Worm (Caenorhabditis elegans) whole organism, young adult: ENCODE results near the gene C27D8.1.

Source experiments
- B0019.2 ChIP-seq: fragments of 200-800 bp; sonication (Bioruptor generic); conservative IDR thresholded peaks from 2 replicates; pipeline ENCODE4 v1.3.6; 2022; ENCODE audit warnings: missing genetic modification reagents, missing genetic modification characterization, missing compliant biosample characterization
- B0035.1 ChIP-seq: sonication (generic microtip); optimal IDR thresholded peaks from 2 replicates; lab custom pipeline; 2016; ENCODE audit warnings: missing genetic modification characterization, mild to moderate bottlenecking, missing compliant biosample characterization, missing genotype, missing genetic modification reagents
- B0261.1 ChIP-seq: sonication (generic microtip); optimal IDR thresholded peaks from 2 replicates; lab custom pipeline; 2016; ENCODE audit warnings: mild to moderate bottlenecking, missing genetic modification characterization, moderate library complexity, missing compliant biosample characterization
- C17E4.6 ChIP-seq: fragments of 200-800 bp; sonication (Bioruptor generic); IDR thresholded peaks from 2 replicates; pipeline ENCODE4 v1.3.6; 2022; ENCODE audit warnings: missing genetic modification reagents, missing genetic modification characterization, missing compliant biosample characterization
- D2030.7 ChIP-seq: fragments of 200-800 bp; sonication (Bioruptor generic); IDR thresholded peaks from 2 replicates; pipeline ENCODE4 v1.3.6; 2022; ENCODE audit warnings: missing genetic modification reagents, missing genetic modification characterization, missing compliant biosample characterization
- F52B5.7 ChIP-seq: sonication (generic microtip); optimal IDR thresholded peaks from 2 replicates; lab custom pipeline; 2016; ENCODE audit warnings: mild to moderate bottlenecking, missing genetic modification characterization, missing compliant biosample characterization
- K11D2.4 ChIP-seq: fragments of 200-800 bp; sonication (Bioruptor generic); IDR thresholded peaks from 2 replicates; pipeline ENCODE4 v1.3.6; 2022; ENCODE audit warnings: missing genetic modification reagents, missing genetic modification characterization, missing compliant biosample characterization
- K12H6.12 ChIP-seq: fragments of 200-800 bp; sonication (Bioruptor generic); optimal IDR thresholded peaks from 2 replicates; lab custom pipeline; 2018; ENCODE audit warnings: mild to moderate bottlenecking, missing genetic modification characterization, missing compliant biosample characterization
- aptf-2 ChIP-seq: fragments of 200-800 bp; sonication (Bioruptor generic); conservative IDR thresholded peaks from 2 replicates; pipeline ENCODE4 v1.3.6; 2022; ENCODE audit warnings: missing genetic modification reagents, missing genetic modification characterization, missing compliant biosample characterization
- attf-6 ChIP-seq: fragments of 200-800 bp; sonication (Bioruptor generic); IDR thresholded peaks from 2 replicates; pipeline ENCODE4 v1.3.6; 2022; ENCODE audit warnings: missing genetic modification reagents, missing genetic modification characterization, missing compliant biosample characterization
- cebp-1 ChIP-seq, 2 experiments: fragments of 200-800 bp in 1 of 2; sonication (Bioruptor generic) in 1 of 2; sonication (generic microtip) in 1 of 2; IDR thresholded peaks in 1 of 2; optimal IDR thresholded peaks in 1 of 2; 2 replicates each; pipeline versions ENCODE4 v1.3.6 to Lab custom; 2017 to 2022; ENCODE audit warnings: missing compliant biosample characterization in 2 of 2, missing genetic modification characterization in 2 of 2, mild to moderate bottlenecking in 1 of 2, missing genetic modification reagents in 1 of 2, moderate library complexity in 1 of 2
- cebp-2 ChIP-seq: fragments of 200-800 bp; sonication (Bioruptor generic); IDR thresholded peaks from 2 replicates; pipeline ENCODE4 v1.3.6; 2022; ENCODE audit warnings: missing genetic modification characterization, missing compliant biosample characterization
- ceh-100 ChIP-seq: fragments of 200-800 bp; sonication (Bioruptor generic); IDR thresholded peaks from 2 replicates; pipeline ENCODE4 v1.3.6; 2022; ENCODE audit warnings: missing genetic modification reagents, missing genetic modification characterization, missing compliant biosample characterization
- ceh-79 ChIP-seq: sonication (generic microtip); optimal IDR thresholded peaks from 2 replicates; lab custom pipeline; 2017; ENCODE audit warnings: mild to moderate bottlenecking, missing genetic modification characterization, missing compliant biosample characterization
- chd-7 ChIP-seq: sonication (generic microtip); optimal IDR thresholded peaks from 2 replicates; lab custom pipeline; 2016; ENCODE audit warnings: mild to moderate bottlenecking, missing genetic modification characterization, moderate library complexity, missing compliant biosample characterization
- die-1 ChIP-seq: sonication (generic microtip); optimal IDR thresholded peaks from 2 replicates; lab custom pipeline; 2016; ENCODE audit warnings: missing genotype, mild to moderate bottlenecking, missing genetic modification characterization, missing compliant biosample characterization
- dox-1 ChIP-seq: fragments of 200-800 bp; sonication (Bioruptor generic); IDR thresholded peaks from 2 replicates; pipeline ENCODE4 v1.3.6; 2022; ENCODE audit warnings: missing genetic modification reagents, missing genetic modification characterization, missing compliant biosample characterization
- egl-18 ChIP-seq: fragments of 200-800 bp; sonication (Bioruptor generic); IDR thresholded peaks from 2 replicates; pipeline ENCODE4 v1.3.6; 2022; ENCODE audit warnings: missing genetic modification reagents, missing genetic modification characterization, missing compliant biosample characterization
- egl-44 ChIP-seq: fragments of 200-800 bp; sonication (Bioruptor generic); IDR thresholded peaks from 2 replicates; pipeline ENCODE4 v1.3.6; 2022; ENCODE audit warnings: missing genetic modification reagents, missing genetic modification characterization, missing compliant biosample characterization
- fkh-3 ChIP-seq: sonication (generic microtip); optimal IDR thresholded peaks from 2 replicates; lab custom pipeline; 2016; ENCODE audit warnings: mild to moderate bottlenecking, missing genetic modification characterization, missing compliant biosample characterization
- gei-17 ChIP-seq: fragments of 200-800 bp; sonication (Bioruptor generic); optimal IDR thresholded peaks from 2 replicates; lab custom pipeline; 2018; ENCODE audit warnings: mild to moderate bottlenecking, missing genetic modification characterization, missing compliant biosample characterization
- hlh-26 ChIP-seq: fragments of 200-800 bp; sonication (Bioruptor generic); conservative IDR thresholded peaks from 2 replicates; pipeline ENCODE4 v1.3.6; 2022; ENCODE audit warnings: missing genetic modification reagents, missing genetic modification characterization, missing compliant biosample characterization
- hmg-20 ChIP-seq: fragments of 200-800 bp; sonication (Bioruptor generic); IDR thresholded peaks from 2 replicates; pipeline ENCODE4 v1.3.6; 2022; ENCODE audit warnings: missing genetic modification reagents, missing genetic modification characterization, missing compliant biosample characterization
- let-607 ChIP-seq, 2 experiments: fragments of 200-800 bp in 1 of 2; sonication (Bioruptor generic) in 1 of 2; sonication (generic microtip) in 1 of 2; optimal IDR thresholded peaks; 2 replicates each; lab custom pipeline; 2016 to 2018; ENCODE audit warnings: mild to moderate bottlenecking in 2 of 2, missing compliant biosample characterization in 2 of 2, missing genetic modification characterization in 2 of 2, moderate library complexity in 2 of 2, missing genotype in 1 of 2
- lin-35 ChIP-seq, 3 experiments: fragments of 150-350 bp in 2 of 3; sonication (generic microtip) in 1 of 3; optimal IDR thresholded peaks; 2 replicates each; lab custom pipeline; 2014 to 2018; ENCODE audit warnings: missing biosample characterization in 3 of 3, missing genetic modification characterization in 3 of 3, missing genetic modification reagents in 3 of 3
- lin-40 ChIP-seq: sonication (generic microtip); optimal IDR thresholded peaks from 2 replicates; lab custom pipeline; 2016; ENCODE audit warnings: missing genetic modification characterization, mild to moderate bottlenecking, missing compliant biosample characterization, missing genotype, missing genetic modification reagents
- lsl-1 ChIP-seq: fragments of 200-800 bp; sonication (Bioruptor generic); optimal IDR thresholded peaks from 2 replicates; lab custom pipeline; 2018; ENCODE audit warnings: mild to moderate bottlenecking, missing genetic modification characterization, moderate library complexity, missing compliant biosample characterization
- lsy-27 ChIP-seq: sonication (generic microtip); optimal IDR thresholded peaks from 2 replicates; lab custom pipeline; 2017; ENCODE audit warnings: missing genetic modification characterization, mild to moderate bottlenecking, missing compliant biosample characterization, antibody characterized with exemption, missing genotype, borderline replicate concordance; ENCODE audit not compliant: insufficient read depth
- madf-3 ChIP-seq: fragments of 200-800 bp; sonication (Bioruptor generic); IDR thresholded peaks from 2 replicates; pipeline ENCODE4 v1.3.6; 2022; ENCODE audit warnings: missing genetic modification reagents, missing genetic modification characterization, missing compliant biosample characterization
- nfya-2 ChIP-seq: fragments of 200-800 bp; sonication (Bioruptor generic); IDR thresholded peaks from 2 replicates; pipeline ENCODE4 v1.3.6; 2022; ENCODE audit warnings: missing genetic modification reagents, missing genetic modification characterization, missing compliant biosample characterization
- nfyb-1 ChIP-seq: fragments of 200-800 bp; sonication (Bioruptor generic); IDR thresholded peaks from 2 replicates; pipeline ENCODE4 v1.3.6; 2022; ENCODE audit warnings: missing genetic modification reagents, missing genetic modification characterization, missing compliant biosample characterization
- nhr-179 ChIP-seq: sonication (generic microtip); optimal IDR thresholded peaks from 2 replicates; lab custom pipeline; 2016; ENCODE audit warnings: mild to moderate bottlenecking, missing genetic modification characterization, missing compliant biosample characterization
- nhr-80 ChIP-seq: sonication (generic microtip); optimal IDR thresholded peaks from 2 replicates; lab custom pipeline; 2016; ENCODE audit warnings: missing genetic modification characterization, missing compliant biosample characterization
- rcor-1 ChIP-seq: fragments of 200-800 bp; sonication (Bioruptor generic); IDR thresholded peaks from 2 replicates; pipeline ENCODE4 v1.3.6; 2022; ENCODE audit warnings: missing genetic modification reagents, missing genetic modification characterization, missing compliant biosample characterization
- tlf-1 ChIP-seq: fragments of 200-800 bp; sonication (Bioruptor generic); optimal IDR thresholded peaks from 2 replicates; lab custom pipeline; 2018; ENCODE audit warnings: mild to moderate bottlenecking, missing genetic modification characterization, missing compliant biosample characterization
- xnd-1 ChIP-seq: sonication (generic microtip); optimal IDR thresholded peaks from 2 replicates; lab custom pipeline; 2016; ENCODE audit warnings: missing genotype, missing genetic modification reagents, missing genetic modification characterization, missing compliant biosample characterization
- zfh-2 ChIP-seq: fragments of 200-800 bp; sonication (Bioruptor generic); conservative IDR thresholded peaks from 2 replicates; pipeline ENCODE4 v1.3.6; 2022; ENCODE audit warnings: missing genetic modification reagents, missing genetic modification characterization, missing compliant biosample characterization
- zim-3 ChIP-seq: sonication (generic microtip); optimal IDR thresholded peaks from 2 replicates; lab custom pipeline; 2017; ENCODE audit warnings: mild to moderate bottlenecking, missing genetic modification characterization, moderate library complexity, missing compliant biosample characterization
- ztf-28 ChIP-seq: fragments of 200-800 bp; sonication (Bioruptor generic); IDR thresholded peaks from 2 replicates; pipeline ENCODE4 v1.3.6; 2022; ENCODE audit warnings: missing genetic modification reagents, missing genetic modification characterization, missing compliant biosample characterization
- ztf-6 ChIP-seq: fragments of 200-800 bp; sonication (Bioruptor generic); IDR thresholded peaks from 2 replicates; pipeline ENCODE4 v1.3.6; 2022; ENCODE audit warnings: missing genetic modification reagents, missing genetic modification characterization, missing compliant biosample characterization

The C27D8.1 gene

DNA sequence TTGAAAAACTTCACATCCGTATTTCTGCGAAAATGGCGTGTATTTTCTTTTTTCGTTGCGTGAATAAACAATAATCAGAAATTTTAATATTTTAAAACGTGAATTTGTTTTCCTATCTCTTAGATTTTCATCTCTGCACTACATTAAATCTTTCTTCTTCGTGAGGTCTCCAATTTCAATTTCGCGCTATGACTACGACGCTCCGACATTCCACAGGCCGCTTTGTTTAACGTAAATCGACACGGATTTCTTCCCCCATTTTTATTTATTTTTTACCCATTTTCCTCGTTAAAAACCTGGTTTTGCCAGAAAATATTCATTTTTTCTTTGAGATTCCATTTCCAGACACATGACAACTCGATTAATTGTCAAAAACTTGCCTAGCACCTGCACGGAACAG lies 7.0 kb downstream of the C27D8.1 start, which contains the start of the genes T23F6.3 and rbd-1 (continued):
- TF ChIP-seq lsy-27 (tag; lab: Kevin White, UChicago) (no peak), gei-17 (GFP tag; lab: Kevin White, UChicago) (peak; percentile 8), lsl-1 (GFP tag; lab: Kevin White, UChicago) (no peak), C17E4.6 (GFP tag; lab: Robert Waterston, UW) (no peak), nfya-2 (GFP tag; lab: Robert Waterston, UW) (no peak), ceh-100 (GFP tag; lab: Robert Waterston, UW) (peak; percentile 96), nhr-80 (tag; lab: Kevin White, UChicago) (no peak), aptf-2 (GFP tag; lab: Robert Waterston, UW) (no peak), let-607 (tag; optimal IDR thresholded peaks at IDR 0.05; lab: Kevin White, UChicago) (no peak), zim-3 (tag; lab: Kevin White, UChicago) (no peak), chd-7 (tag; lab: Kevin White, UChicago) (no peak), D2030.7 (GFP tag; lab: Robert Waterston, UW) (peak; percentile 49; the same call in 1 of the 2 replicates), ceh-79 (tag; lab: Kevin White, UChicago) (no peak), B0019.2 (GFP tag; lab: Robert Waterston, UW) (no peak), egl-44 (no peak), dox-1 (GFP tag; lab: Robert Waterston, UW) (peak; percentile 72), xnd-1 (tag; lab: Kevin White, UChicago) (no peak), nhr-179 (tag; lab: Kevin White, UChicago) (no peak), cebp-1 (GFP tag; IDR thresholded peaks at IDR 0.05; lab: Robert Waterston, UW) (no peak), cebp-1 (tag; optimal IDR thresholded peaks at IDR 0.05; lab: Kevin White, UChicago) (peak; percentile 66), attf-6 (0 out of 2 replicates have a peak, but pooled peaks have one; percentile 52), hlh-26 (no peak), rcor-1 (peak; percentile 61; the same call in 1 of the 2 replicates), B0261.1 (tag; lab: Kevin White, UChicago) (no peak), F52B5.7 (tag; lab: Kevin White, UChicago) (no peak), madf-3 (GFP tag; lab: Robert Waterston, UW) (no peak), die-1 (tag; lab: Kevin White, UChicago) (no peak), K12H6.12 (tag; lab: Kevin White, UChicago) (peak; percentile 72), hmg-20 (GFP tag; lab: Robert Waterston, UW) (0 out of 2 replicates have a peak, but pooled peaks have one; percentile 35), egl-18 (GFP tag; lab: Robert Waterston, UW) (no peak), lin-40 (tag; lab: Kevin White, UChicago) (peak; percentile 79), lin-35 (GFP tag; optimal IDR thresholded peaks at IDR 0.05; lab: Kevin White, UChicago) (peak; percentile 51 to 97 (median 84)), ztf-28 (GFP tag; lab: Robert Waterston, UW) (no peak), K11D2.4 (GFP tag; lab: Robert Waterston, UW) (peak; percentile 73), ztf-6 (GFP tag; lab: Robert Waterston, UW) (no peak), cebp-2 (GFP tag; lab: Robert Waterston, UW) (no peak), tlf-1 (GFP tag; lab: Kevin White, UChicago) (peak; percentile 15)

DNA sequence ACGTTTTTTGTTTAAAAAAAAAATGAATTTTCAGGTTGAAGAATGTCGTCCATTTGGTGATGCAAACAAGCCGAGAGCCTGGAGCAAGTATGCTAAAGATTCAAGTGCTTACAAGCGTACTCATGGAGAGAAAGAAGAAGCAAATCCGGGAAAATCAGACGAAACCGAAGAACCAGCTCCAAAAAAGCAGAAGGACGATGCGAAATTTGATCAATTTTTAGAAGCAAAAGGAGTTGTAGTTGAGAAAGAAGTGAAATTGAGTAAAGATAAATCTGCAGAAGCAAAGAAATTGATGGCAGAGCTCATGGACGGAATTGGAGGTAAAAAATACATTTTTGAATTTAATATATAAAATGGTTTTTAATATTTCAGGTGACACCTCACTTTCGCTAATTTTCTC lies 7.6 kb downstream of the C27D8.1 start:
- no peak for TF ChIP-seq fkh-3 (tag; lab: Kevin White, UChicago)
- TF ChIP-seq ceh-100 (GFP tag; lab: Robert Waterston, UW): no peak
- no peak for TF ChIP-seq B0035.1 (tag; lab: Kevin White, UChicago)
- TF ChIP-seq nhr-80 (tag; lab: Kevin White, UChicago): no peak
- no peak for TF ChIP-seq zfh-2 (GFP tag; lab: Robert Waterston, UW)
- no peak for TF ChIP-seq tlf-1 (GFP tag; lab: Kevin White, UChicago)
- no peak for TF ChIP-seq nfyb-1 (GFP tag; lab: Robert Waterston, UW)
